Worm (Caenorhabditis elegans) whole organism, young adult: ENCODE measurements around the gene cab-1.

Source experiments
- F10E7.11 ChIP-seq: sonication (generic microtip); optimal IDR thresholded peaks from 2 replicates; lab custom pipeline; 2017; ENCODE audit warnings: mild to moderate bottlenecking, missing genetic modification characterization, moderate library complexity, missing compliant biosample characterization
- K11D2.4 ChIP-seq: fragments of 200-800 bp; sonication (Bioruptor generic); IDR thresholded peaks from 2 replicates; pipeline ENCODE4 v1.3.6; 2022; ENCODE audit warnings: missing genetic modification reagents, missing genetic modification characterization, missing compliant biosample characterization
- Y67H2A.10 ChIP-seq: fragments of 200-800 bp; sonication (Bioruptor generic); conservative IDR thresholded peaks from 2 replicates; pipeline ENCODE4 v1.3.6; 2022; ENCODE audit warnings: missing genetic modification reagents, missing genetic modification characterization, missing compliant biosample characterization
- Y95B8A.8 ChIP-seq: fragments of 200-800 bp; sonication (Bioruptor generic); IDR thresholded peaks from 2 replicates; pipeline ENCODE4 v1.3.6; 2022; ENCODE audit warnings: missing genetic modification reagents, missing genetic modification characterization, missing compliant biosample characterization
- dpff-1 ChIP-seq: sonication (generic microtip); optimal IDR thresholded peaks from 2 replicates; lab custom pipeline; 2017; ENCODE audit warnings: mild to moderate bottlenecking, missing genetic modification characterization, missing compliant biosample characterization
- egrh-3 ChIP-seq: fragments of 200-800 bp; sonication (Bioruptor generic); IDR thresholded peaks from 2 replicates; pipeline ENCODE4 v1.3.6; 2022; ENCODE audit warnings: missing genetic modification reagents, missing genetic modification characterization, missing compliant biosample characterization
- hlh-12 ChIP-seq: sonication (generic microtip); optimal IDR thresholded peaks from 2 replicates; lab custom pipeline; 2016; ENCODE audit warnings: missing genetic modification characterization, missing compliant biosample characterization
- hlh-26 ChIP-seq: fragments of 200-800 bp; sonication (Bioruptor generic); conservative IDR thresholded peaks from 2 replicates; pipeline ENCODE4 v1.3.6; 2022; ENCODE audit warnings: missing genetic modification reagents, missing genetic modification characterization, missing compliant biosample characterization
- madf-6 ChIP-seq: fragments of 200-800 bp; sonication (Bioruptor generic); IDR thresholded peaks from 2 replicates; pipeline ENCODE4 v1.3.6; 2022; ENCODE audit warnings: missing genetic modification reagents, missing genetic modification characterization, missing compliant biosample characterization
- pha-4 ChIP-seq: fragments of 150-350 bp; sonication (generic microtip); optimal IDR thresholded peaks from 2 replicates; lab custom pipeline; 2014; ENCODE audit warnings: missing biosample characterization, missing genetic modification reagents, missing genetic modification characterization
- snpc-4 ChIP-seq, 5 experiments: fragments of 150-350 bp in 1 of 5; sonication (generic microtip) in 4 of 5; optimal IDR thresholded peaks; 2 replicates each; lab custom pipeline; 2014 to 2018; ENCODE audit warnings: missing genetic modification characterization in 5 of 5, missing biosample characterization in 3 of 5, antibody characterized with exemption in 2 of 5, mild to moderate bottlenecking in 2 of 5, missing compliant biosample characterization in 2 of 5, missing genotype in 2 of 5, moderate library complexity in 2 of 5, missing genetic modification reagents in 1 of 5
- zfh-2 ChIP-seq: fragments of 200-800 bp; sonication (Bioruptor generic); conservative IDR thresholded peaks from 2 replicates; pipeline ENCODE4 v1.3.6; 2022; ENCODE audit warnings: missing genetic modification reagents, missing genetic modification characterization, missing compliant biosample characterization

- TF ChIP-seq Y67H2A.10 (GFP tag; lab: Robert Waterston, UW) (no peak), egrh-3 (GFP tag; lab: Robert Waterston, UW) (no peak), dpff-1 (no peak), K11D2.4 (no peak), zfh-2 (GFP tag; lab: Robert Waterston, UW) (no peak), Y95B8A.8 (GFP tag; lab: Robert Waterston, UW) (no peak), pha-4 (no peak), madf-6 (GFP tag; lab: Robert Waterston, UW) (no peak), hlh-26 (GFP tag; lab: Robert Waterston, UW) (no peak), F10E7.11 (no peak), hlh-12 (tag; lab: Kevin White, UChicago) (no peak), snpc-4 (GFP tag; optimal IDR thresholded peaks at IDR 0.05; lab: Kevin White, UChicago) (no peak), snpc-4 (tag; optimal IDR thresholded peaks at IDR 0.05; lab: Kevin White, UChicago) (no peak)
These were observed 54.1 kb downstream of the cab-1 start for ce11 chrX:12158641-12159040.
